Worm (Caenorhabditis elegans): Measurements from ENCODE around the gene T19C3.6.

The T19C3.6 gene

ce11 chrIII:634618-635017 is 3.3 kb upstream of the T19C3.6 start, which contains the start of gene fem-2:
Gene fem-2 (minus strand): TSS chrIII:634626.
- TF ChIP-seq K02D7.2 (tag; optimal IDR thresholded peaks at IDR 0.05), result no peak
- peak; percentile 5 for TF ChIP-seq elt-2 (tag; optimal IDR thresholded peaks at IDR 0.05)
- peak; percentile 60 for TF ChIP-seq unc-42 (tag; optimal IDR thresholded peaks at IDR 0.05)
- TF ChIP-seq zip-5 (tag; optimal IDR thresholded peaks at IDR 0.05), result no peak
- no peak for TF ChIP-seq pat-9 (tag; optimal IDR thresholded peaks at IDR 0.05)

- TF ChIP-seq pros-1 (tag; optimal IDR thresholded peaks at IDR 0.05) (no peak), ceh-31 (tag; optimal IDR thresholded peaks at IDR 0.05) (no peak), nhr-232 (tag; optimal IDR thresholded peaks at IDR 0.05) (no peak), ref-2 (tag; optimal IDR thresholded peaks at IDR 0.05) (no peak), ceh-22 (tag; optimal IDR thresholded peaks at IDR 0.05) (no peak), ceh-45 (GFP tag; IDR thresholded peaks at IDR 0.05) (no peak), nfya-1 (tag; optimal IDR thresholded peaks at IDR 0.05) (no peak), unc-86 (tag; optimal IDR thresholded peaks at IDR 0.05) (no peak), sox-2 (GFP tag; IDR thresholded peaks at IDR 0.05) (no peak), ztf-16 (tag; optimal IDR thresholded peaks at IDR 0.05) (no peak), tbx-2 (tag; optimal IDR thresholded peaks at IDR 0.05) (no peak), sox-4 (tag; optimal IDR thresholded peaks at IDR 0.05) (no peak), fkh-10 (GFP tag; optimal IDR thresholded peaks at IDR 0.05) (no peak), odd-2 (tag; optimal IDR thresholded peaks at IDR 0.05) (no peak), zip-5 (tag; optimal IDR thresholded peaks at IDR 0.05) (no peak), pat-9 (tag; optimal IDR thresholded peaks at IDR 0.05) (no peak), pax-1 (tag; optimal IDR thresholded peaks at IDR 0.05) (no peak), mec-3 (tag; optimal IDR thresholded peaks at IDR 0.05; ENCODE audit: borderline replicate concordance) (no peak), C08G9.2 (tag; optimal IDR thresholded peaks at IDR 0.05) (no peak), K02D7.2 (tag; optimal IDR thresholded peaks at IDR 0.05) (no peak)
Measured at ce11 chrIII:627838-628237, 3.5 kb downstream of the T19C3.6 start, which contains the start of gene T19C3.5. Gene T19C3.5 (minus strand): TSS chrIII:627938.

- TF ChIP-seq hlh-30 (tag; optimal IDR thresholded peaks at IDR 0.05; ENCODE audit: insufficient read depth) (no peak), ceh-19 (GFP tag; optimal IDR thresholded peaks at IDR 0.05) (no peak), dmd-4 (tag; optimal IDR thresholded peaks at IDR 0.05; ENCODE audit: borderline replicate concordance) (no peak), pax-1 (tag; optimal IDR thresholded peaks at IDR 0.05) (no peak), tbx-7 (tag; optimal IDR thresholded peaks at IDR 0.05) (no peak), eyg-1 (tag; optimal IDR thresholded peaks at IDR 0.05) (no peak), hlh-13 (GFP tag; optimal IDR thresholded peaks at IDR 0.05) (no peak), sox-2 (GFP tag; IDR thresholded peaks at IDR 0.05) (no peak), ttx-3 (tag; optimal IDR thresholded peaks at IDR 0.05) (no peak), ceh-22 (tag; optimal IDR thresholded peaks at IDR 0.05) (no peak)
Measured at ce11 chrIII:626091-626490, 5.2 kb downstream of the T19C3.6 start.

ce11 chrIII:623754-624153 is 7.6 kb downstream of the T19C3.6 start:
- TF ChIP-seq ztf-16 (tag; optimal IDR thresholded peaks at IDR 0.05) (no peak), dmd-4 (tag; optimal IDR thresholded peaks at IDR 0.05; ENCODE audit: borderline replicate concordance) (no peak), ceh-48 (tag; optimal IDR thresholded peaks at IDR 0.05) (peak; percentile 17), K02D7.2 (tag; optimal IDR thresholded peaks at IDR 0.05) (no peak), lin-11 (tag; optimal IDR thresholded peaks at IDR 0.05) (no peak), hlh-15 (tag; optimal IDR thresholded peaks at IDR 0.05) (no peak), ceh-34 (tag; optimal IDR thresholded peaks at IDR 0.05) (peak; percentile 71), odd-2 (tag; optimal IDR thresholded peaks at IDR 0.05) (no peak), ceh-6 (GFP tag; optimal IDR thresholded peaks at IDR 0.05) (no peak), ceh-14 (tag; optimal IDR thresholded peaks at IDR 0.05) (no peak), unc-55 (GFP tag; optimal IDR thresholded peaks at IDR 0.05) (peak; percentile 96), ama-1 (optimal IDR thresholded peaks at IDR 0.05) (no peak), ceh-45 (GFP tag; IDR thresholded peaks at IDR 0.05) (no peak), lim-6 (tag; optimal IDR thresholded peaks at IDR 0.05) (no peak), hlh-6 (tag; optimal IDR thresholded peaks at IDR 0.05) (no peak), unc-3 (GFP tag; conservative IDR thresholded peaks at IDR 0.05) (no peak), unc-3 (tag; optimal IDR thresholded peaks at IDR 0.05) (no peak), sox-2 (GFP tag; IDR thresholded peaks at IDR 0.05) (no peak; the same call in 1 of the 2 replicates), mec-3 (tag; optimal IDR thresholded peaks at IDR 0.05; ENCODE audit: borderline replicate concordance) (no peak), unc-86 (tag; optimal IDR thresholded peaks at IDR 0.05) (no peak), ttx-3 (tag; optimal IDR thresholded peaks at IDR 0.05) (no peak), pqm-1 (tag; optimal IDR thresholded peaks at IDR 0.05) (peak; percentile 48), fax-1 (tag; optimal IDR thresholded peaks at IDR 0.05) (no peak), nhr-232 (tag; optimal IDR thresholded peaks at IDR 0.05) (no peak), ref-2 (tag; optimal IDR thresholded peaks at IDR 0.05) (peak; percentile 54), C38D4.7 (GFP tag; optimal IDR thresholded peaks at IDR 0.05) (no peak), ceh-31 (tag; optimal IDR thresholded peaks at IDR 0.05) (peak; percentile 79), ceh-2 (tag; optimal IDR thresholded peaks at IDR 0.05) (peak; percentile 43), ahr-1 (tag; optimal IDR thresholded peaks at IDR 0.05) (no peak)
